Fruit fly (Drosophila melanogaster): Measurements from ENCODE around the gene CG18731.

CG18731 gene

DNA sequence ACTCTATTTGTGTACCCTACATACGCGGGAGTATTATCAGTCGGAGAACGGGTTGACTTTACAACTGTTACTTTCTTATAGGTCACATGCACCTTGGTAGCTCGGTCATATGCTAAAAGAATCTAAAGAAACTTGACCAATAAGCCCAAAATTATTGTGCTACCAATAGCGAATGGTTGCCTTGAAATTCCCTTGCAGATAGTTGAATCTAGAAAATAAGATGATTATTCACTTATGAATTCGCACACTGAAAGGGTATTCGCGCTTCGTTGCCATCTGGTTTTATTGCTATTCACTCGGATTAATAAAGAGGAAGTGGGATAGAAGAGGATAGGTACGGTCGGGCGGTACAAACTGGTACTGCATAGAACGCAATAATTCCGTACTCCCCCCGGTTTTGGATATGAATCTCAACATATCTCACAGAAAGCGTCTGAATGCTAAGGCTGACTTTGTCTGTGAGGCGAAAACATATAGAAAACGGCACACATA, 49.1 kb downstream of the CG18731 start (continued):
- TF ChIP-seq CG7786 (GFP tag; optimal IDR thresholded peaks at IDR 0.05) (peak; percentile 92), grau (tag; optimal IDR thresholded peaks at IDR 0.05) (peak; percentile 87), Opbp (GFP tag; IDR thresholded peaks at IDR 0.05; ENCODE audit: partially characterized antibody) (no peak), CG18476 (GFP tag; optimal IDR thresholded peaks at IDR 0.05) (peak; percentile 59), zen2 (GFP tag; IDR thresholded peaks at IDR 0.05; ENCODE audit: partially characterized antibody) (no peak), CG13894 (tag; optimal IDR thresholded peaks at IDR 0.05) (peak; percentile 99), Hmx (GFP tag; optimal IDR thresholded peaks at IDR 0.05) (peak; percentile 40), HLH54F (GFP tag; optimal IDR thresholded peaks at IDR 0.05) (peak; percentile 89), CG4854 (GFP tag; optimal IDR thresholded peaks at IDR 0.05) (peak; percentile 56), aop (GFP tag; IDR thresholded peaks at IDR 0.05) (no peak), usp (GFP tag; optimal IDR thresholded peaks at IDR 0.05) (no peak), Nf-YB (GFP tag; optimal IDR thresholded peaks at IDR 0.05) (peak; percentile 54), CG10979 (tag; optimal IDR thresholded peaks at IDR 0.05) (peak; percentile 45), GATAe (GFP tag; conservative IDR thresholded peaks at IDR 0.05) (peak; percentile 91), ab (GFP tag; optimal IDR thresholded peaks at IDR 0.05) (peak; percentile 49), CG8359 (GFP tag; optimal IDR thresholded peaks at IDR 0.05; ENCODE audit: borderline replicate concordance) (no peak), CG6813 (GFP tag; optimal IDR thresholded peaks at IDR 0.05) (peak; percentile 63), HLH4C (GFP tag; IDR thresholded peaks at IDR 0.05; ENCODE audit: partially characterized antibody) (no peak), Hey (tag; optimal IDR thresholded peaks at IDR 0.05) (no peak), esg (GFP tag; conservative IDR thresholded peaks at IDR 0.05) (peak; percentile 60), chif (GFP tag; optimal IDR thresholded peaks at IDR 0.05) (peak; percentile 48 to 72), Hsf (GFP tag; optimal IDR thresholded peaks at IDR 0.05) (peak; percentile 75), Dbx (GFP tag; IDR thresholded peaks at IDR 0.05) (peak; percentile 85), H15 (GFP tag; IDR thresholded peaks at IDR 0.05) (peak; percentile 61; the same call in 2 of the 3 replicates), Xbp1 (GFP tag; optimal IDR thresholded peaks at IDR 0.05) (peak; percentile 72), bsh (GFP tag; optimal IDR thresholded peaks at IDR 0.05) (peak; percentile 56 to 57), grn (GFP tag; optimal IDR thresholded peaks at IDR 0.05) (peak; percentile 27), salm (tag; optimal IDR thresholded peaks at IDR 0.05) (no peak), Asciz (GFP tag; optimal IDR thresholded peaks at IDR 0.05) (no peak), CG9609 (GFP tag; optimal IDR thresholded peaks at IDR 0.05) (peak; percentile 76), Nf-YC (tag; optimal IDR thresholded peaks at IDR 0.05) (peak; percentile 51), gro (GFP tag; optimal IDR thresholded peaks at IDR 0.05) (no peak), bcd (GFP tag; optimal IDR thresholded peaks at IDR 0.05) (peak; percentile 74), CG15073 (GFP tag; optimal IDR thresholded peaks at IDR 0.05) (no peak), CG14014 (GFP tag; IDR thresholded peaks at IDR 0.05) (peak; percentile 75), Dp (GFP tag; optimal IDR thresholded peaks at IDR 0.05) (no peak), dati (GFP tag; IDR thresholded peaks at IDR 0.05) (no peak), CG12391 (tag; optimal IDR thresholded peaks at IDR 0.05) (peak; percentile 79), CG18262 (tag; optimal IDR thresholded peaks at IDR 0.05) (peak; percentile 33), CG9817 (tag; optimal IDR thresholded peaks at IDR 0.05) (peak; percentile 77), CG17829 (tag; optimal IDR thresholded peaks at IDR 0.05) (peak; percentile 35), CG3065 (GFP tag; optimal IDR thresholded peaks at IDR 0.05) (no peak), gcm (GFP tag; optimal IDR thresholded peaks at IDR 0.05) (no peak), Adf1 (GFP tag; IDR thresholded peaks at IDR 0.05) (no peak; the same call in 1 of the 2 replicates), CG10274 (GFP tag; optimal IDR thresholded peaks at IDR 0.05) (peak; percentile 92), pum (GFP tag; optimal IDR thresholded peaks at IDR 0.05) (peak; percentile 67), sqz (GFP tag; optimal IDR thresholded peaks at IDR 0.05) (no peak), gfzf (GFP tag; optimal IDR thresholded peaks at IDR 0.05) (no peak), sens (GFP tag) (peak; percentile 93), hb (GFP tag; IDR thresholded peaks at IDR 0.05; ENCODE audit: partially characterized antibody) (no peak)

Data from whole organism, embryonic.